Fruit fly (Drosophila melanogaster): ENCODE data around the gene Pfrx.

Gene Pfrx

DNA sequence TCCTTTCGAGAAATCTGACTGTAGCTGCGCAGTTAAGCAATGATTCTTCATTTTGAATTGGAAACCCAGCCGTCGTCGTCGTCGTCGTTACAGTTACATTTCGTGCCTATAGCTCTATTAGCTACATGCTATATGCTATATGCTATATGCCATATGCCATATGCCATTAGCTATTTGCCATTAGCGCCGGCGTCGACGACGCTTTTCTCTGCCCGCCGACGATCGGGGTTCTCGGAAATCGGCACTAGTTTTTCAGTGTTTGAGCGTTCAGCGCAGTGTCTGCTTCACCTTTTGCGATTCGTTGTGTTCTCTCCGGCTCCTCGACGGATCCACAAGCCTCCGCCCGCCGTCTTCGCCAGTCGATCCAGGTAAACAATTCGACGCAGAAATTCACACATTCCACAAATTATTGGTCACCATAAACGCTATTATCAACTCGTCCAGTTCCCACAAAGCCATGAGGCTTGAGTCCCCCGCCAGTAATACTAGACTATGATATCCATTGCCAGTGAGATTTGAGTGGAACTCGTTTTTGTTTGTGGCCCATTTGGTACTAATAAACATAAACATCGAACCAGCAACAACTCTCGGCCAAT, 9.0 kb downstream of the Pfrx start (continued):
- TF ChIP-seq sd (tag; optimal IDR thresholded peaks at IDR 0.05) (peak; percentile 91), ERR (GFP tag; optimal IDR thresholded peaks at IDR 0.05) (no peak)

DNA sequence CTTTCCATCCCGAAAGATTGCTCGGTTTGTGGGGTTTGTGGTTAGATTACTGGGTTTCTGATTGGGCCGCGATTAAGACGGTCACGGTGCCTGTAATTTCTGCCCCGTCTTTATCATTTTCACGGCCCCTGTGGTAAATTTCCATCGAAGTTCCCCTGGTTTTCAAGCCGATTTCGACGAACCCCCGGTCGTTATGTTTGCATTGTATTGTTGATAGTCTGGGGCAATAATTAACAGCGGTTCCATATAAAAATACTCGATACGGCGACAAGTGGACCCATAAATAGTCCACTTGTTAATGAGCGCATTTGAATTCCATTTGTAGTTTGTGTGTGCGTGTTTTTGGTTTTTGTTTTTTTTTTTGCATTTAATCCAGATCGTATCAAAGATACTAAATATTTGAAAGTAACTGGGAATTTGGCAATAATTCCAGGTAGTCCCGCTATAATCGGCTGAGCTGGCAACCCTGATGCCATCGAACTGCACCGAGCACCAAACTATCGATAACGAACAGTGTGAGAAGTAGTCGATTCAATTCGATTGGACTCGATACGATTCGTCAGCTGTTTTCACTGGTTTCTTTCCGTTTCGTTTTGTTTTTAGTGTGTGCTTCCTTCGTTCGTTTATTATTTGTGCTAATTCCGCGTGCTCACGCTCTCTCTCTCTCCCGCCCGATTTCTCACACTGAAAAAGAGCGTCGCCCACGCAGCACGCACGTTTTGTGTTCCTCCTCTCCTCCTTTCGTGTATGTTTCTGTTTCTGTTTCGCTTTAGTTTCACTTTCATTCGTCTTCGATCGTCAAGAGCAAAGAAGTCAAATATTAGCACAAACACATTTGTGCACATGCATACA, 10.3 kb downstream of the Pfrx start:
- peak; percentile 7 for TF ChIP-seq Dip3 (GFP tag; optimal IDR thresholded peaks at IDR 0.05)
- TF ChIP-seq CG9932 (GFP tag; IDR thresholded peaks at IDR 0.05), result peak; percentile 64
- no peak for TF ChIP-seq bowl (GFP tag; IDR thresholded peaks at IDR 0.05)
- peak; percentile 14 for TF ChIP-seq phol (tag; optimal IDR thresholded peaks at IDR 0.05)
- peak; percentile 53 for TF ChIP-seq Fer1 (GFP tag; optimal IDR thresholded peaks at IDR 0.05)
- TF ChIP-seq crol (GFP tag; IDR thresholded peaks at IDR 0.05), result peak; percentile 30; the same call in 1 of the 2 replicates
- TF ChIP-seq sisA (GFP tag; IDR thresholded peaks at IDR 0.05), result no peak
- TF ChIP-seq pita (GFP tag; optimal IDR thresholded peaks at IDR 0.05), result no peak
- TF ChIP-seq NC2β (GFP tag; optimal IDR thresholded peaks at IDR 0.05), result peak; percentile 37
- TF ChIP-seq nom (GFP tag; optimal IDR thresholded peaks at IDR 0.05), result no peak
- no peak for TF ChIP-seq YL-1 (GFP tag; optimal IDR thresholded peaks at IDR 0.05)
- peak; percentile 73 for TF ChIP-seq Doc3 (GFP tag; IDR thresholded peaks at IDR 0.05; ENCODE audit: partially characterized antibody)
- peak; percentile 15 for TF ChIP-seq MESR4 (GFP tag; optimal IDR thresholded peaks at IDR 0.05)
- no peak for TF ChIP-seq shn (GFP tag; optimal IDR thresholded peaks at IDR 0.05)
- TF ChIP-seq CG14050 (GFP tag; IDR thresholded peaks at IDR 0.05), result no peak
- TF ChIP-seq HLH3B (GFP tag; IDR thresholded peaks at IDR 0.05), result no peak
- no peak for TF ChIP-seq ATbp (GFP tag; optimal IDR thresholded peaks at IDR 0.05)
- no peak for TF ChIP-seq Mrtf (GFP tag; IDR thresholded peaks at IDR 0.05)
- peak; percentile 83 for TF ChIP-seq BEAF-32 (GFP tag; optimal IDR thresholded peaks at IDR 0.05)
- TF ChIP-seq Drgx (GFP tag; IDR thresholded peaks at IDR 0.05), result no peak
- TF ChIP-seq CG6654 (GFP tag; optimal IDR thresholded peaks at IDR 0.05), result no peak
- no peak for TF ChIP-seq wdn (GFP tag; IDR thresholded peaks at IDR 0.05)
- peak; percentile 82 for TF ChIP-seq Myb (GFP tag; optimal IDR thresholded peaks at IDR 0.05)
- no peak for TF ChIP-seq pan (optimal IDR thresholded peaks at IDR 0.05)
- TF ChIP-seq pan (GFP tag; optimal IDR thresholded peaks at IDR 0.05 in 1 of 2, IDR thresholded peaks at IDR 0.05 in 1 of 2), result peak in 1 of 2 experiments; percentile 43
- TF ChIP-seq CG7839 (tag; optimal IDR thresholded peaks at IDR 0.05), result no peak
- no peak for TF ChIP-seq wor (GFP tag; IDR thresholded peaks at IDR 0.05)
- no peak for TF ChIP-seq dysf (GFP tag; IDR thresholded peaks at IDR 0.05)
- TF ChIP-seq hkb (optimal IDR thresholded peaks at IDR 0.05), result no peak
- TF ChIP-seq hkb (GFP tag; IDR thresholded peaks at IDR 0.05), result 0 out of 2 replicates have a peak, but pooled peaks have one; percentile 14
- TF ChIP-seq run (tag; optimal IDR thresholded peaks at IDR 0.05), result no peak
- TF ChIP-seq bab2 (GFP tag; optimal IDR thresholded peaks at IDR 0.05), result peak; percentile 53
- TF ChIP-seq cwo (GFP tag; optimal IDR thresholded peaks at IDR 0.05), result peak; percentile 77
- peak; percentile 32 for TF ChIP-seq p53 (GFP tag; optimal IDR thresholded peaks at IDR 0.05)
- TF ChIP-seq hb (GFP tag; IDR thresholded peaks at IDR 0.05; ENCODE audit: partially characterized antibody), result peak; percentile 62; the same call in 1 of the 3 replicates
- no peak for TF ChIP-seq ac (GFP tag; optimal IDR thresholded peaks at IDR 0.05)
- peak; percentile 89 for TF ChIP-seq CG13287 (GFP tag; IDR thresholded peaks at IDR 0.05; ENCODE audit: partially characterized antibody)
- peak; percentile 42 to 89 for TF ChIP-seq crp (GFP tag; optimal IDR thresholded peaks at IDR 0.05)
- TF ChIP-seq ab (GFP tag; optimal IDR thresholded peaks at IDR 0.05), result no peak
- peak; percentile 17 for TF ChIP-seq Six4 (GFP tag; optimal IDR thresholded peaks at IDR 0.05)
- TF ChIP-seq CG11456 (GFP tag; IDR thresholded peaks at IDR 0.05), result peak; percentile 54; the same call in 1 of the 3 replicates
- peak; percentile 50; the same call in 1 of the 2 replicates for TF ChIP-seq MBD-R2 (GFP tag; IDR thresholded peaks at IDR 0.05)
- peak; percentile 60; the same call in 1 of the 2 replicates for TF ChIP-seq NFAT (GFP tag; IDR thresholded peaks at IDR 0.05)
- TF ChIP-seq CG12104 (GFP tag; optimal IDR thresholded peaks at IDR 0.05), result no peak
- peak; percentile 22 for TF ChIP-seq chn (GFP tag; optimal IDR thresholded peaks at IDR 0.05)
